Fruit fly (Drosophila melanogaster): ENCODE data around the gene nrv2.

The nrv2 gene

DNA sequence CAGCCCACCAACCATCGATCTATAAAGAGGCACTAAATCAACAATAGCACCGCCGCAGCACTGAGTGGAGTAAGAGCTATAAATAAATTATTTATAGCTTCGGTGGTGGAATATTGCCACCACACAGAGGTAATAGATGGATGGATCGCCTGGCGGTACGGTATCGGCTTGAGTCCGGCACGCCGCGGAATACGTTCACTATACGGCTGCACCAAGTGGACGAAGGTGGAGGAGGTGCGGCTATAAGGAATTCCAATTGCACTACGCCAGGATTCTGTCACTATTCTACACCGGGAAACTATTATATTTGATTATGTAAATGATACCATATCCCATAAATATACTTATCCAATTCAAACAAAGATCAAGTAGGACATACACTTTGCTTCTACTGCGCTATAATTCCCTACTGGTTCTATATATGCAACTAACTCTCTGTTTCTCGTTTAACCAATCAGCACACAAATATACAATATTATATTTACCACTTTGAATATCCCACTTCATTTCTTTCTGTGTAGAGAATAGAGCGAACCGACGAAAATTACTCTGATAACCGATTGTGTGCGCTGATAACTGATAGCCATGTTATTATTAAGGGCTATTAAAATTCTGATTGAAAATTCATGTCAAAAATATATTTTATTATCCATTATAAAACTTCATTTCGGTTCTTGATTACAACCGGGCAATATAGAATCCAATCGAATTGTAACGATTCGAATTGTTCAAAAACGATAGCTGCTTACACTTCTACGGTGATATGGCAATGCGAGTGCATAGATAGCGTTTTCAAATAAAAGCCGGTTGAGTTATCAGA lies 20.8 kb upstream of the nrv2 start (continued):
- 0 out of 3 replicates have a peak, but pooled peaks have one; percentile 27 for TF ChIP-seq CG7357 (GFP tag; IDR thresholded peaks at IDR 0.05)
- TF ChIP-seq row (GFP tag; IDR thresholded peaks at IDR 0.05): peak; percentile 68
- no peak for TF ChIP-seq CG34224 (GFP tag; IDR thresholded peaks at IDR 0.05; ENCODE audit: partially characterized antibody)
- peak; percentile 43 for TF ChIP-seq CG10209 (GFP tag; optimal IDR thresholded peaks at IDR 0.05)
- TF ChIP-seq CG15601 (tag; optimal IDR thresholded peaks at IDR 0.05): peak; percentile 53
- TF ChIP-seq ab (GFP tag; optimal IDR thresholded peaks at IDR 0.05): no peak
- peak; percentile 58 for TF ChIP-seq sd (tag; optimal IDR thresholded peaks at IDR 0.05)
- no peak for TF ChIP-seq Mrtf (GFP tag; IDR thresholded peaks at IDR 0.05)
- peak; percentile 4 for TF ChIP-seq mam (GFP tag; optimal IDR thresholded peaks at IDR 0.05)
- no peak for TF ChIP-seq Spps (tag; optimal IDR thresholded peaks at IDR 0.05)
- no peak for TF ChIP-seq CG4360 (GFP tag; IDR thresholded peaks at IDR 0.05)
- TF ChIP-seq CG2712 (tag; optimal IDR thresholded peaks at IDR 0.05): peak; percentile 53
- no peak for TF ChIP-seq oc (tag; optimal IDR thresholded peaks at IDR 0.05)
- peak; percentile 16 for TF ChIP-seq chn (GFP tag; optimal IDR thresholded peaks at IDR 0.05)
- TF ChIP-seq CG10979 (tag; optimal IDR thresholded peaks at IDR 0.05): peak; percentile 51

DNA sequence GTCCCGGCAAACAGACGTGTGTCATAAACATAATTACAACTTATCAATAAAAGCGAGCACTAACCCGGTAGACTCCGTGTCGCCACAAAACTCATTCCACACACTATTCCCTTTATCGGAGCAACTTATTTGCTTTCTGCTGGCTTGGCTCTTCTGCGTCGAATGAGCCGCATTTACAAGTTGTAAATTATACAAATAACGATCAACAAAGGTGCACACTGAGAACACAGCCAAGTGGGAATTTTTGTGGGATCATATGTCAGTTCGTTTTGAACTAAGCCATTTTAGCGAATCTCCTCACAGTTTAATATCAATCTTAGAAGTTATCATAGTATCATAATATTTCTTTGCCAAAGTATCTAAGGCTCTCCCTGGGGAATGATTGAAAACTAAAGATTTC lies 19.7 kb upstream of the nrv2 start:
- no peak for TF ChIP-seq CG3847 (GFP tag; IDR thresholded peaks at IDR 0.05)
- peak; percentile 15 for TF ChIP-seq CG17568 (GFP tag; optimal IDR thresholded peaks at IDR 0.05)
- TF ChIP-seq sc (optimal IDR thresholded peaks at IDR 0.05): no peak
- peak; percentile 42 for TF ChIP-seq sc (GFP tag; optimal IDR thresholded peaks at IDR 0.05)
- peak; percentile 24 for TF ChIP-seq CG1529 (GFP tag; optimal IDR thresholded peaks at IDR 0.05)
- no peak for TF ChIP-seq unpg (GFP tag; optimal IDR thresholded peaks at IDR 0.05)
- peak; percentile 12 for TF ChIP-seq Blimp-1 (GFP tag; optimal IDR thresholded peaks at IDR 0.05)
- TF ChIP-seq HLH4C (GFP tag; IDR thresholded peaks at IDR 0.05; ENCODE audit: partially characterized antibody): no peak
- no peak for TF ChIP-seq ranshi (GFP tag; IDR thresholded peaks at IDR 0.05)
- no peak for TF ChIP-seq CG4854 (GFP tag; optimal IDR thresholded peaks at IDR 0.05)
- TF ChIP-seq Hr3 (GFP tag; optimal IDR thresholded peaks at IDR 0.05): no peak
- peak; percentile 31 for TF ChIP-seq CG3407 (GFP tag; optimal IDR thresholded peaks at IDR 0.05)
- TF ChIP-seq Side (GFP tag; optimal IDR thresholded peaks at IDR 0.05): peak; percentile 8
- no peak for TF ChIP-seq toy (GFP tag; IDR thresholded peaks at IDR 0.05)
- TF ChIP-seq Dbx (GFP tag; IDR thresholded peaks at IDR 0.05): no peak
- TF ChIP-seq kni (GFP tag; optimal IDR thresholded peaks at IDR 0.05): no peak
- no peak for TF ChIP-seq oc (tag; optimal IDR thresholded peaks at IDR 0.05)
- peak; percentile 4 for TF ChIP-seq CG1233 (GFP tag; optimal IDR thresholded peaks at IDR 0.05)
- TF ChIP-seq mam (GFP tag; optimal IDR thresholded peaks at IDR 0.05): no peak
- no peak for TF ChIP-seq CG3838 (GFP tag; optimal IDR thresholded peaks at IDR 0.05)
- peak; percentile 26 for TF ChIP-seq CG15601 (tag; optimal IDR thresholded peaks at IDR 0.05)
- no peak for TF ChIP-seq en (GFP tag; optimal IDR thresholded peaks at IDR 0.05)
- peak; percentile 28; the same call in 1 of the 3 replicates for TF ChIP-seq ci (GFP tag; IDR thresholded peaks at IDR 0.05)
- TF ChIP-seq CG10979 (tag; optimal IDR thresholded peaks at IDR 0.05): peak; percentile 22
- no peak for TF ChIP-seq CG32767 (GFP tag; IDR thresholded peaks at IDR 0.05)
- peak; percentile 31 for TF ChIP-seq MTF-1 (GFP tag; optimal IDR thresholded peaks at IDR 0.05; ENCODE audit: borderline replicate concordance)
- TF ChIP-seq Hr39 (optimal IDR thresholded peaks at IDR 0.05): no peak
- no peak for TF ChIP-seq kah (GFP tag; optimal IDR thresholded peaks at IDR 0.05)
- TF ChIP-seq CG6854 (GFP tag; optimal IDR thresholded peaks at IDR 0.05): no peak
- TF ChIP-seq da (GFP tag; optimal IDR thresholded peaks at IDR 0.05): no peak
- no peak for TF ChIP-seq tgo (GFP tag; IDR thresholded peaks at IDR 0.05)
- no peak for TF ChIP-seq Hsf (GFP tag; optimal IDR thresholded peaks at IDR 0.05)
- TF ChIP-seq otp (GFP tag; IDR thresholded peaks at IDR 0.05): no peak
- no peak for TF ChIP-seq D (optimal IDR thresholded peaks at IDR 0.05)
- TF ChIP-seq D (GFP tag; optimal IDR thresholded peaks at IDR 0.05): peak; percentile 31
- TF ChIP-seq CG33557 (GFP tag; optimal IDR thresholded peaks at IDR 0.05): peak; percentile 35
- no peak for TF ChIP-seq CG5953 (GFP tag; IDR thresholded peaks at IDR 0.05)
- TF ChIP-seq chif (GFP tag; optimal IDR thresholded peaks at IDR 0.05): peak in 1 of 2 experiments; percentile 5
